Worm (Caenorhabditis elegans) whole organism, late embryonic: Measurements from ENCODE around the gene srbc-60.
A peak's percentile ranks its signal among the peaks of the same experiment; 100 is the strongest.

ENCODE experiments used
- C08G9.2 ChIP-seq: sonication (generic microtip); optimal IDR thresholded peaks from 2 replicates; lab custom pipeline; 2016; ENCODE audit warnings: mild to moderate bottlenecking, missing genetic modification characterization, moderate library complexity, missing compliant biosample characterization
- C38D4.7 ChIP-seq: fragments of 200-800 bp; sonication (Bioruptor generic); optimal IDR thresholded peaks from 2 replicates; lab custom pipeline; 2018; ENCODE audit warnings: mild to moderate bottlenecking, missing genetic modification characterization, moderate library complexity, missing compliant biosample characterization
- F13H6.1 ChIP-seq: sonication (generic microtip); optimal IDR thresholded peaks from 2 replicates; lab custom pipeline; 2016; ENCODE audit warnings: missing genetic modification characterization, missing compliant biosample characterization
- K02D7.2 ChIP-seq: sonication (generic microtip); optimal IDR thresholded peaks from 2 replicates; lab custom pipeline; 2017; ENCODE audit warnings: mild to moderate bottlenecking, missing genetic modification characterization, missing compliant biosample characterization
- K09A11.1 ChIP-seq: sonication (generic microtip); optimal IDR thresholded peaks from 2 replicates; lab custom pipeline; 2017; ENCODE audit warnings: antibody characterized with exemption, mild to moderate bottlenecking, missing genetic modification characterization, missing compliant biosample characterization; ENCODE audit not compliant: insufficient read depth
- ama-1 ChIP-seq: fragments of 150-350 bp; optimal IDR thresholded peaks from 2 replicates; lab custom pipeline; 2014
- ceh-14 ChIP-seq: sonication (generic microtip); optimal IDR thresholded peaks from 2 replicates; lab custom pipeline; 2016; ENCODE audit warnings: missing genotype, missing genetic modification characterization, missing compliant biosample characterization
- ceh-18 ChIP-seq: sonication (generic microtip); optimal IDR thresholded peaks from 2 replicates; lab custom pipeline; 2016; ENCODE audit warnings: missing genetic modification characterization, missing compliant biosample characterization
- ceh-2 ChIP-seq: sonication (generic microtip); optimal IDR thresholded peaks from 2 replicates; lab custom pipeline; 2016; ENCODE audit warnings: missing genotype, missing genetic modification characterization, missing compliant biosample characterization
- ceh-24 ChIP-seq: sonication (generic microtip); optimal IDR thresholded peaks from 2 replicates; lab custom pipeline; 2016; ENCODE audit warnings: mild to moderate bottlenecking, missing genetic modification characterization, missing compliant biosample characterization
- ceh-30 ChIP-seq: fragments of 150-350 bp; optimal IDR thresholded peaks from 2 replicates; lab custom pipeline; 2014; ENCODE audit warnings: missing biosample characterization, missing genetic modification characterization
- ceh-31 ChIP-seq: sonication (generic microtip); optimal IDR thresholded peaks from 2 replicates; lab custom pipeline; 2016; ENCODE audit warnings: missing genetic modification characterization, missing compliant biosample characterization
- ceh-34 ChIP-seq: sonication (generic microtip); optimal IDR thresholded peaks from 2 replicates; lab custom pipeline; 2016; ENCODE audit warnings: mild to moderate bottlenecking, missing genetic modification characterization, missing compliant biosample characterization
- ceh-9 ChIP-seq: sonication (generic microtip); optimal IDR thresholded peaks from 2 replicates; lab custom pipeline; 2016; ENCODE audit warnings: mild to moderate bottlenecking, missing genetic modification characterization, inconsistent platforms, missing compliant biosample characterization
- dmd-4 ChIP-seq: sonication (generic microtip); optimal IDR thresholded peaks from 2 replicates; lab custom pipeline; 2016; ENCODE audit warnings: borderline replicate concordance, missing genetic modification characterization, missing compliant biosample characterization
- dve-1 ChIP-seq: sonication (generic microtip); optimal IDR thresholded peaks from 2 replicates; lab custom pipeline; 2017; ENCODE audit warnings: antibody characterized with exemption, mild to moderate bottlenecking, missing genetic modification characterization, missing compliant biosample characterization
- elt-4 ChIP-seq: sonication (generic microtip); optimal IDR thresholded peaks from 2 replicates; lab custom pipeline; 2016; ENCODE audit warnings: missing genetic modification characterization, missing compliant biosample characterization
- eyg-1 ChIP-seq: sonication (generic microtip); optimal IDR thresholded peaks from 2 replicates; lab custom pipeline; 2016; ENCODE audit warnings: missing genotype, missing genetic modification characterization, missing compliant biosample characterization
- fax-1 ChIP-seq: sonication (generic microtip); optimal IDR thresholded peaks from 2 replicates; lab custom pipeline; 2016; ENCODE audit warnings: missing genotype, missing genetic modification characterization, missing compliant biosample characterization
- fkh-6 ChIP-seq: sonication (generic microtip); optimal IDR thresholded peaks from 2 replicates; lab custom pipeline; 2016; ENCODE audit warnings: missing genetic modification characterization, missing compliant biosample characterization
- gmeb-2 ChIP-seq: sonication (generic microtip); optimal IDR thresholded peaks from 2 replicates; lab custom pipeline; 2016; ENCODE audit warnings: missing genetic modification characterization, inconsistent platforms, missing compliant biosample characterization
- hlh-15 ChIP-seq: sonication (generic microtip); optimal IDR thresholded peaks from 2 replicates; lab custom pipeline; 2016; ENCODE audit warnings: missing genetic modification characterization, missing compliant biosample characterization
- hlh-30 ChIP-seq: sonication (generic microtip); optimal IDR thresholded peaks from 2 replicates; lab custom pipeline; 2017; ENCODE audit warnings: antibody characterized with exemption, missing genetic modification characterization, missing compliant biosample characterization; ENCODE audit not compliant: insufficient read depth
- hlh-6 ChIP-seq: sonication (generic microtip); optimal IDR thresholded peaks from 2 replicates; lab custom pipeline; 2016; ENCODE audit warnings: missing genotype, missing genetic modification characterization, missing compliant biosample characterization
- lim-6 ChIP-seq: sonication (generic microtip); optimal IDR thresholded peaks from 2 replicates; lab custom pipeline; 2016; ENCODE audit warnings: missing genetic modification characterization, missing compliant biosample characterization
- lin-11 ChIP-seq: fragments of 200-800 bp; sonication (Bioruptor generic); optimal IDR thresholded peaks from 2 replicates; lab custom pipeline; 2018; ENCODE audit warnings: mild to moderate bottlenecking, missing genetic modification characterization, missing compliant biosample characterization
- madf-2 ChIP-seq: sonication (generic microtip); optimal IDR thresholded peaks from 2 replicates; lab custom pipeline; 2017; ENCODE audit warnings: missing genetic modification characterization, missing compliant biosample characterization
- nfya-1 ChIP-seq: sonication (generic microtip); optimal IDR thresholded peaks from 2 replicates; lab custom pipeline; 2017; ENCODE audit warnings: missing genetic modification characterization, mild to moderate bottlenecking, missing compliant biosample characterization, antibody characterized with exemption, moderate library complexity
- nhr-11 ChIP-seq: fragments of 150-350 bp; optimal IDR thresholded peaks from 2 replicates; lab custom pipeline; 2014; ENCODE audit warnings: missing biosample characterization, missing genetic modification characterization
- nhr-232 ChIP-seq: sonication (generic microtip); optimal IDR thresholded peaks from 2 replicates; lab custom pipeline; 2016; ENCODE audit warnings: missing genetic modification characterization, missing compliant biosample characterization
- pha-2 ChIP-seq: sonication (generic microtip); optimal IDR thresholded peaks from 2 replicates; lab custom pipeline; 2017; ENCODE audit warnings: mild to moderate bottlenecking, missing genetic modification characterization, missing compliant biosample characterization
- pha-4 ChIP-seq: fragments of 150-350 bp; optimal IDR thresholded peaks from 2 replicates; lab custom pipeline; 2018; ENCODE audit warnings: missing biosample characterization, missing genetic modification reagents, missing genetic modification characterization
- pqm-1 ChIP-seq: sonication (generic microtip); optimal IDR thresholded peaks from 2 replicates; lab custom pipeline; 2016; ENCODE audit warnings: missing genetic modification characterization, missing compliant biosample characterization
- pros-1 ChIP-seq: fragments of 150-350 bp; optimal IDR thresholded peaks from 2 replicates; lab custom pipeline; 2014; ENCODE audit warnings: missing biosample characterization, missing genetic modification reagents, missing genetic modification characterization
- ref-2 ChIP-seq: sonication (generic microtip); optimal IDR thresholded peaks from 2 replicates; lab custom pipeline; 2016; ENCODE audit warnings: missing genetic modification characterization, missing compliant biosample characterization
- rnt-1 ChIP-seq: sonication (generic microtip); optimal IDR thresholded peaks from 2 replicates; lab custom pipeline; 2016; ENCODE audit warnings: missing genetic modification characterization, missing compliant biosample characterization
- sox-2 ChIP-seq: fragments of 200-800 bp; sonication (Bioruptor generic); IDR thresholded peaks from 2 replicates; pipeline ENCODE4 v1.3.6; 2022; ENCODE audit warnings: missing genetic modification reagents, missing genetic modification characterization, missing compliant biosample characterization
- sox-4 ChIP-seq: sonication (generic microtip); optimal IDR thresholded peaks from 2 replicates; lab custom pipeline; 2017; ENCODE audit warnings: mild to moderate bottlenecking, missing genetic modification characterization, inconsistent platforms, missing compliant biosample characterization
- tbx-7 ChIP-seq: sonication (generic microtip); optimal IDR thresholded peaks from 2 replicates; lab custom pipeline; 2016; ENCODE audit warnings: missing genotype, missing genetic modification characterization, missing compliant biosample characterization
- ttx-3 ChIP-seq: sonication (generic microtip); optimal IDR thresholded peaks from 2 replicates; lab custom pipeline; 2016; ENCODE audit warnings: missing genetic modification reagents, missing genetic modification characterization, missing compliant biosample characterization
- unc-3 ChIP-seq, 2 experiments: fragments of 200-800 bp in 1 of 2; sonication (Bioruptor generic) in 1 of 2; sonication (generic microtip) in 1 of 2; conservative IDR thresholded peaks in 1 of 2; optimal IDR thresholded peaks in 1 of 2; 2 replicates each; pipeline versions ENCODE4 v1.3.6 to Lab custom; 2016 to 2022; ENCODE audit warnings: missing compliant biosample characterization in 2 of 2, missing genetic modification characterization in 2 of 2, missing genetic modification reagents in 1 of 2
- unc-55 ChIP-seq: sonication (generic microtip); optimal IDR thresholded peaks from 2 replicates; lab custom pipeline; 2017; ENCODE audit warnings: missing biosample characterization, missing genetic modification reagents, missing genetic modification characterization
- unc-86 ChIP-seq: sonication (generic microtip); optimal IDR thresholded peaks from 2 replicates; lab custom pipeline; 2016; ENCODE audit warnings: missing genetic modification characterization, missing compliant biosample characterization

The srbc-60 gene

DNA sequence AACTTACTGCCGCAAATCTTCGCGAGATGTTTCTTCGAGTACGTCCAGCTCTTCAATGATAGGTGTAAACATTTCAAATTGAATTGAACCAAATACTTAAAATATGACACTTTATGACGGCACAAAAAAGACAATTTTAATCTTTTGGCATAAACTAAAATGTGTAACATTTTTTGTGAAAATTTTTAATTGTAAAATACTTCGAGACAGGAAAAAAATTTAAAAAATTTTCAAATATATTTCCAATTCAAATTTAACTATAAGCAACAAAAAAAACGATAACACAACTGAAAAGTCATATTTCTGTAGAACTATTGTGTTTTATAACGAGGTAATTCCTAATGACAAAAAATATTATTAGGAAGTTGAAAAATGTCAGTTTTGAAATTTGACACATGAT lies 18.2 kb upstream of the srbc-60 start, which contains the start of gene C05E4.12:
Gene C05E4.12 (minus strand): TSS at position 101 of the 400 bp plus-strand sequence.
- TF ChIP-seq hlh-15 (tag; lab: Kevin White, UChicago) = no peak
- TF ChIP-seq C38D4.7 (GFP tag; lab: Kevin White, UChicago) = no peak
- TF ChIP-seq fax-1 = no peak
- TF ChIP-seq gmeb-2 (tag; lab: Kevin White, UChicago) = no peak
- TF ChIP-seq hlh-6 (tag; lab: Kevin White, UChicago) = no peak
- no peak for TF ChIP-seq lin-11 (tag; lab: Kevin White, UChicago)
- TF ChIP-seq ceh-14 = no peak
- no peak for TF ChIP-seq ceh-2 (tag; lab: Kevin White, UChicago)
- TF ChIP-seq C08G9.2 (tag; lab: Kevin White, UChicago) = no peak
- no peak for TF ChIP-seq pros-1 (tag; lab: Kevin White, UChicago)
- no peak for TF ChIP-seq elt-4
- TF ChIP-seq sox-4 (tag; lab: Kevin White, UChicago) = no peak
- no peak for TF ChIP-seq ceh-18 (tag; lab: Kevin White, UChicago)

DNA sequence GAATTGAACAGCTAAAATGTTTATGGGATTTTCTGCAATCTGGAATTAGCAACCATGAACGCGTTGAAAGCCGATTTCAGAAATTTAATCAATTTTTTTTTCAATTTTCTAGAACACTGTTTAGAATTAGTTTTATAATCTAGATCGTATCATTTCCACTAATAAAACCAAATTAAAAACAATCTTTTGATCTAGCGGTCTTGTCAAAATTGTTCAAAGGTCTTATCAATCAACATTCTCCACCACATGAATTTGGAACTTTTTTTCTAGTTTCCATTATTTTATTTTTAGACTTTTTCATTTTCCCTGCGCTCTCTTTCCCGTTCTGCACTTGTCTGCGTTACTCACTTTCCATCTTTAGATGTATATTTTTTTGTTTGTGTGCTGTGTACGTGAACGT lies 17.8 kb upstream of the srbc-60 start, which contains the start of gene srp-2:
Gene srp-2 (plus strand): TSS at position 301 of the 400 bp plus-strand sequence.
- TF ChIP-seq hlh-30 (tag; lab: Kevin White, UChicago) (no peak), dmd-4 (no peak), ceh-18 (tag; lab: Kevin White, UChicago) (no peak), nhr-232 (tag; lab: Kevin White, UChicago) (no peak), fkh-6 (tag; lab: Kevin White, UChicago) (no peak), pros-1 (tag; lab: Kevin White, UChicago) (no peak), tbx-7 (no peak), ama-1 (lab: Kevin White, UChicago) (no peak), ceh-30 (tag; lab: Kevin White, UChicago) (no peak), eyg-1 (no peak), ceh-24 (tag; lab: Kevin White, UChicago) (no peak), C08G9.2 (tag; lab: Kevin White, UChicago) (no peak), pha-4 (tag; lab: Kevin White, UChicago) (no peak)
- TF ChIP-seq, all 69 proteins: peak for 0

DNA sequence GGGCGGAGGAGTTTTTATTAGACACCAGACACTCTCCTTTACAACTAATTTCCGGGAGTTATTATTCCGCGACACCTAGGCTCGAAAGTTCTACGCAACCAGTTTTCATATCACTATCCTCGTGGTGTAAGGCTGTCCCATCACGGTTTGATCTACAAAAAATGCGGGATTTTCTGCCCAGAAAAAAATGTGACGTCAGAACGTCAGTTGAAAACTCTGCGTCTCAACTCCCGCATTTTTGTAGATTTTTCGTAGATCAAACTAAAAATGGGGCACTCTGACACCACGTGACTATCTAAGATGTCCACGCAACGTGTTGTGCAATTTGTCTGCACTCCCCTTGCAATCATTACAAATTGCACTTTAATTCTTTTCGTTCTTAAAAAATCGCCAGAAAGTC lies 15.4 kb upstream of the srbc-60 start, which contains the start of gene str-238:
Gene str-238 (plus strand): TSS at position 301 of the 400 bp plus-strand sequence.
- TF ChIP-seq hlh-30 (tag; lab: Kevin White, UChicago) (peak; percentile 22), ttx-3 (tag; lab: Kevin White, UChicago) (no peak)

DNA sequence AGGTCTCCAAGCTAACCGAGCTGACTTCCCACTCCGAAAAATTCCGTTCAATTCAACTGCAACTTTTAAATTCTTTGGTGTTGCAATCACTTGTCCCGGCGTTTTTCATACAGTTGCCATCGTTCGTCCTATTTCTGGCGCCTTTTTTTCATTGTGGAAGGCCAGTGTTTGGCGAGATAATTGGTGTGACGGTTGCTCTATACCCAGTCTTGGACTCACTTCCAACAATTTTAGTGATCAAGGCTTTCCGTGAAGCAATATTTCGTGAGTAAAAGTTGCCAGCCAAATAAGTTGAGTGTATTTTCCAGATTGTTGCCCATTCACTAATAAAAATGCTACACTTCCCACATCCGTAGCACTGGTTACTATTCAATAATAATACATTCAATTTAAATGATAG lies 7.9 kb upstream of the srbc-60 start:
- TF ChIP-seq fkh-6 (tag; lab: Kevin White, UChicago) = no peak
- TF ChIP-seq, all 69 proteins: peak for 0

DNA sequence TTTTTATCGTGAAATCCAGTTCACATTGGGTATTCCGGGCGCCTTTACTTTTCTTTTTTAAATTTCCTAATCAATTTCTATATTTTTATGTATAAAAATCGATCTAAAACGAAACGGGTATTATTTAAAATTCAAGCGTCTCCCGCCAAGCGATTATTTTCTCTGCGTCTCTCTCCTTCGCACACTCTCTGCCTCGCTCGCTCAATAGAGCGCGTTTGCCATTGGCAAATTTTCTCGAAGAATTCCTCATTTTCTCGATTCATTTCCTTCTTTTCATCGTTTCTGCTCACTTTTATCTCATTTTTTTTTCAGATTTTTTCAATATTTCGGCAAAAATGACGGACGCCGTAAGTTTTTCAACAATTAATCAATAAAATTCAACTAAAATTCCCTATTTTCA lies 6.8 kb upstream of the srbc-60 start, which contains the start of gene sti-1:
Gene sti-1 (plus strand): TSS at position 263 of the 400 bp plus-strand sequence.
- TF ChIP-seq ceh-31 (tag; lab: Kevin White, UChicago) (peak; percentile 61), madf-2 (tag; lab: Kevin White, UChicago) (no peak), hlh-30 (tag; lab: Kevin White, UChicago) (no peak), dve-1 (peak; percentile 36), K02D7.2 (tag; lab: Kevin White, UChicago) (no peak), ref-2 (no peak), pha-2 (tag; lab: Kevin White, UChicago) (no peak), ceh-34 (tag; lab: Kevin White, UChicago) (no peak), unc-55 (GFP tag; lab: Kevin White, UChicago) (peak; percentile 77), rnt-1 (tag; lab: Kevin White, UChicago) (no peak), pha-4 (tag; lab: Kevin White, UChicago) (no peak), tbx-7 (no peak), unc-86 (tag; lab: Kevin White, UChicago) (no peak), fkh-6 (tag; lab: Kevin White, UChicago) (no peak), lim-6 (tag; lab: Kevin White, UChicago) (no peak), K09A11.1 (tag; lab: Kevin White, UChicago) (no peak), F13H6.1 (tag; lab: Kevin White, UChicago) (no peak), dmd-4 (no peak), eyg-1 (no peak), gmeb-2 (tag; lab: Kevin White, UChicago) (no peak), unc-3 (GFP tag; conservative IDR thresholded peaks at IDR 0.05; lab: Robert Waterston, UW) (no peak), unc-3 (tag; optimal IDR thresholded peaks at IDR 0.05; lab: Kevin White, UChicago) (no peak), pqm-1 (no peak), pros-1 (tag; lab: Kevin White, UChicago) (no peak), nhr-11 (tag; lab: Kevin White, UChicago) (no peak), ceh-9 (tag; lab: Kevin White, UChicago) (no peak), sox-2 (GFP tag; lab: Robert Waterston, UW) (no peak), C08G9.2 (tag; lab: Kevin White, UChicago) (no peak), nfya-1 (tag; lab: Kevin White, UChicago) (peak; percentile 83)
